Worm (Caenorhabditis elegans): Measurements from ENCODE around the gene C54F6.18.

The C54F6.18 gene

DNA sequence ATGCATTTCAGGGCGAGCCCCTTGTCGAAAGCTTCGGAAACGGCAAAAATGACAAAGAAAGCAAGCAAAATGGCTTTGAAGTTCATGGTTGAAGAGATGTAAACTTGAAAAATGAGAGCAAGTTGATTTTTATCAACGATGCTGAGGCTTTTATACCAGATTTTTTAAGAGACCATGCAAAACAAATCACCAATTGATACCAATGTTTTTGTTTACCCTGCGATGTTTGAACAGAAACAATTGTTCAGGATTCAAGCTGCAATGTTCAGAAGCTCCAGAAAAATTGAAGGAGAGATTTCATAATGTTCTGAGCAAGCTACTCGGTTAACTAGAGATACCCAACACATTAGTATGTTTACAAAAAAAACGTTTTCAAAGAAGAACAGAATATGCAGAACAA, 3.5 kb upstream of the C54F6.18 start, which contains the start of gene C54F6.15:
Gene C54F6.15, minus strand, starts transcription at position 101 of the 400 bp plus-strand sequence.
- TF ChIP-seq sox-4 (tag; optimal IDR thresholded peaks at IDR 0.05): no peak
- no peak for TF ChIP-seq hlh-15 (tag; optimal IDR thresholded peaks at IDR 0.05)
- TF ChIP-seq ama-1 (optimal IDR thresholded peaks at IDR 0.05): no peak
- no peak for TF ChIP-seq ref-2 (tag; optimal IDR thresholded peaks at IDR 0.05)
- no peak for TF ChIP-seq hlh-30 (tag; optimal IDR thresholded peaks at IDR 0.05; ENCODE audit: insufficient read depth)
- no peak for TF ChIP-seq pha-4 (tag; optimal IDR thresholded peaks at IDR 0.05)

DNA sequence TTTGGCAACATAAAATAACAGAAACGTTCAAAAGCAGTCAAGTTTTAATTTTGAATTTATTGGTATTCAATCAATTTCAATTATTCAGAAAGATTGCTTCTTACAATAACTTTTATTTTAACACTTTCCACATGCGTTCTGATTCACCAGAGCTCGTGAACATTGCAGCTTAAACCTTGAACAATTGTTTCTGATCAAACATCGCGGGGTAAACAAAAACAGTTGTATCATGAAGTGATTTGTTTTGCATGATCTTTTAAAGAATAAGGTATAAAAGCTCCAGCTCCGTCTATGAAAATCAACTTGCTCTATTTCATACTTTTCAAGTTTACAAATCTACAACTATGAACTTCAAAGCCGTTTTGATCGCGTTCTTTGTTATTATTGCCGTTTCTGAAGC, 2.4 kb upstream of the C54F6.18 start, which contains the start of gene C54F6.6:
Gene C54F6.6, plus strand, starts transcription at position 301 of the 400 bp plus-strand sequence.
- no peak for TF ChIP-seq eyg-1 (tag; optimal IDR thresholded peaks at IDR 0.05)
- no peak for TF ChIP-seq odd-2 (tag; optimal IDR thresholded peaks at IDR 0.05)
- no peak for TF ChIP-seq ceh-34 (tag; optimal IDR thresholded peaks at IDR 0.05)
- TF ChIP-seq unc-55 (GFP tag; optimal IDR thresholded peaks at IDR 0.05): no peak
- TF ChIP-seq che-1 (tag; optimal IDR thresholded peaks at IDR 0.05): no peak
- TF ChIP-seq ceh-48 (tag; optimal IDR thresholded peaks at IDR 0.05): no peak
- no peak for TF ChIP-seq lin-11 (tag; optimal IDR thresholded peaks at IDR 0.05)
- TF ChIP-seq dve-1 (tag; optimal IDR thresholded peaks at IDR 0.05): no peak
- TF ChIP-seq nfya-1 (tag; optimal IDR thresholded peaks at IDR 0.05): no peak
- TF ChIP-seq unc-42 (tag; optimal IDR thresholded peaks at IDR 0.05): no peak
- no peak for TF ChIP-seq ceh-24 (tag; optimal IDR thresholded peaks at IDR 0.05)
- TF ChIP-seq npax-4 (tag; optimal IDR thresholded peaks at IDR 0.05): no peak
- TF ChIP-seq lim-6 (tag; optimal IDR thresholded peaks at IDR 0.05): no peak
- no peak for TF ChIP-seq sdc-2 (tag; optimal IDR thresholded peaks at IDR 0.05)
- TF ChIP-seq K09A11.1 (tag; optimal IDR thresholded peaks at IDR 0.05; ENCODE audit: insufficient read depth): no peak
- no peak for TF ChIP-seq zip-5 (tag; optimal IDR thresholded peaks at IDR 0.05)
- TF ChIP-seq C08G9.2 (tag; optimal IDR thresholded peaks at IDR 0.05): no peak
- no peak for TF ChIP-seq fkh-10 (GFP tag; optimal IDR thresholded peaks at IDR 0.05)
- TF ChIP-seq dmd-4 (tag; optimal IDR thresholded peaks at IDR 0.05; ENCODE audit: borderline replicate concordance): no peak

DNA sequence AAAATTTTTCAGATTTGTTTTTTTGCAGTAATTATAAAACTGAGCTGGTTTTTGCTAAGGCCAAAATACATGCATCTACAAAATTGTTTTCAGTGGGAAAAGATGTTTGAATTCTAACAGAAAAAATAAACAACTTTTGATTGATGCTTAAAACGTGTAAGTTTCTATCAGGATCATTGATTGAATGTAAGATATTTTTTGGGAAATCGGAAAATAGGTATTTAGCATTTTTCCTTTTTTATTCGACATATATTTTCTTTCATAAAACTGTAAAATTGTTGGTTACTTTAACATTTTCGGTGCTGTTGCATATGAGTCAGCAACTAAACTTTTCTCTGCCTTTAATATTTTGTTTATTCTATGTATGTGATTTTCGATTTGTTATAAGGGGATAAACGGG, 1.3 kb upstream of the C54F6.18 start, which contains the start of gene C54F6.20:
Gene C54F6.20, plus strand, starts transcription at position 301 of the 400 bp plus-strand sequence.
- TF ChIP-seq ceh-19 (GFP tag; optimal IDR thresholded peaks at IDR 0.05): no peak
- no peak for TF ChIP-seq ceh-2 (tag; optimal IDR thresholded peaks at IDR 0.05)
- TF ChIP-seq K09A11.1 (tag; optimal IDR thresholded peaks at IDR 0.05; ENCODE audit: insufficient read depth): no peak
- TF ChIP-seq syd-9 (tag; optimal IDR thresholded peaks at IDR 0.05): no peak
- TF ChIP-seq hlh-30 (tag; optimal IDR thresholded peaks at IDR 0.05; ENCODE audit: insufficient read depth): no peak

DNA sequence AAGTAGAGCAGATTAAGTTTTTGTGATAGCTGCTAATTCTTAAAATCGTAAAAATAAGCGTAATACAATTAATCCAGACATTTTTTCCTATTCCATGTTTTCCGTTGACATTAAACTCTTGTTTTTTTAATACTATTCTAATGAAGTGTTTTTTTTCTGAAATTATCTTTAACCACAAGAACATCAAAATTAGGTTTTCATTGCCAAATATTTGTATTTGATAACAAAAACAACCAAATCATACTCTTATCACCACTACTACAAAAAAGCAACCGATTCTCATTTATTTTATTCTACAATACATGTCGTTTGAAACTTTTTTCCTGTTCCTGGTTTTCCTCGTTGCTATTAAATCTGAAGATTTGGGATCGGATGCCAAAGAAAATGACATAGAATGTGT, 1.4 kb downstream of the C54F6.18 start, which contains the start of gene C54F6.17:
Gene C54F6.17, plus strand, starts transcription at position 301 of the 400 bp plus-strand sequence.
- TF ChIP-seq sdc-2 (tag; optimal IDR thresholded peaks at IDR 0.05) (no peak), ceh-45 (GFP tag; IDR thresholded peaks at IDR 0.05) (no peak), T23F11.4 (GFP tag; optimal IDR thresholded peaks at IDR 0.05) (no peak), tbx-2 (tag; optimal IDR thresholded peaks at IDR 0.05) (no peak), pha-2 (tag; optimal IDR thresholded peaks at IDR 0.05) (no peak), gmeb-2 (tag; optimal IDR thresholded peaks at IDR 0.05) (no peak), F13H6.1 (tag; optimal IDR thresholded peaks at IDR 0.05) (no peak), ztf-16 (tag; optimal IDR thresholded peaks at IDR 0.05) (no peak), sox-2 (GFP tag; IDR thresholded peaks at IDR 0.05) (no peak), pat-9 (tag; optimal IDR thresholded peaks at IDR 0.05) (no peak), fax-1 (tag; optimal IDR thresholded peaks at IDR 0.05) (no peak), unc-3 (GFP tag; conservative IDR thresholded peaks at IDR 0.05) (no peak), unc-3 (tag; optimal IDR thresholded peaks at IDR 0.05) (no peak), dve-1 (tag; optimal IDR thresholded peaks at IDR 0.05) (no peak)

Measured in whole organism, late embryonic.